Worm (Caenorhabditis elegans) whole organism, late embryonic: Measurements from ENCODE around the gene syf-3.

Experiments used
- K09A11.1 ChIP-seq: sonication (generic microtip); optimal IDR thresholded peaks from 2 replicates; lab custom pipeline; 2017; ENCODE audit warnings: antibody characterized with exemption, mild to moderate bottlenecking, missing genetic modification characterization, missing compliant biosample characterization; ENCODE audit not compliant: insufficient read depth
- Y22D7AL.16 ChIP-seq: sonication (generic microtip); optimal IDR thresholded peaks from 2 replicates; lab custom pipeline; 2016; ENCODE audit warnings: missing genetic modification characterization, missing compliant biosample characterization
- ceh-18 ChIP-seq: sonication (generic microtip); optimal IDR thresholded peaks from 2 replicates; lab custom pipeline; 2016; ENCODE audit warnings: missing genetic modification characterization, missing compliant biosample characterization
- ceh-19 ChIP-seq: fragments of 200-800 bp; sonication (Bioruptor generic); optimal IDR thresholded peaks from 2 replicates; lab custom pipeline; 2018; ENCODE audit warnings: mild to moderate bottlenecking, missing genetic modification characterization, missing compliant biosample characterization
- ceh-2 ChIP-seq: sonication (generic microtip); optimal IDR thresholded peaks from 2 replicates; lab custom pipeline; 2016; ENCODE audit warnings: missing genotype, missing genetic modification characterization, missing compliant biosample characterization
- ceh-30 ChIP-seq: fragments of 150-350 bp; optimal IDR thresholded peaks from 2 replicates; lab custom pipeline; 2014; ENCODE audit warnings: missing biosample characterization, missing genetic modification characterization
- ceh-31 ChIP-seq: sonication (generic microtip); optimal IDR thresholded peaks from 2 replicates; lab custom pipeline; 2016; ENCODE audit warnings: missing genetic modification characterization, missing compliant biosample characterization
- che-1 ChIP-seq: sonication (generic microtip); optimal IDR thresholded peaks from 2 replicates; lab custom pipeline; 2016; ENCODE audit warnings: mild to moderate bottlenecking, missing genetic modification characterization, missing compliant biosample characterization
- ets-4 ChIP-seq: sonication (generic microtip); optimal IDR thresholded peaks from 2 replicates; lab custom pipeline; 2016; ENCODE audit warnings: missing genetic modification characterization, missing compliant biosample characterization
- eyg-1 ChIP-seq: sonication (generic microtip); optimal IDR thresholded peaks from 2 replicates; lab custom pipeline; 2016; ENCODE audit warnings: missing genotype, missing genetic modification characterization, missing compliant biosample characterization
- fkh-6 ChIP-seq: sonication (generic microtip); optimal IDR thresholded peaks from 2 replicates; lab custom pipeline; 2016; ENCODE audit warnings: missing genetic modification characterization, missing compliant biosample characterization
- hlh-13 ChIP-seq: fragments of 200-800 bp; sonication (Bioruptor generic); optimal IDR thresholded peaks from 2 replicates; lab custom pipeline; 2018; ENCODE audit warnings: mild to moderate bottlenecking, missing genetic modification characterization, missing compliant biosample characterization
- hlh-6 ChIP-seq: sonication (generic microtip); optimal IDR thresholded peaks from 2 replicates; lab custom pipeline; 2016; ENCODE audit warnings: missing genotype, missing genetic modification characterization, missing compliant biosample characterization
- hlh-8 ChIP-seq: sonication (generic microtip); optimal IDR thresholded peaks from 2 replicates; lab custom pipeline; 2016; ENCODE audit warnings: missing genotype, missing genetic modification characterization, missing compliant biosample characterization
- mec-3 ChIP-seq: sonication (generic microtip); optimal IDR thresholded peaks from 2 replicates; lab custom pipeline; 2016; ENCODE audit warnings: borderline replicate concordance, missing genetic modification characterization, missing compliant biosample characterization
- nfya-1 ChIP-seq: sonication (generic microtip); optimal IDR thresholded peaks from 2 replicates; lab custom pipeline; 2017; ENCODE audit warnings: missing genetic modification characterization, mild to moderate bottlenecking, missing compliant biosample characterization, antibody characterized with exemption, moderate library complexity
- nhr-11 ChIP-seq: fragments of 150-350 bp; optimal IDR thresholded peaks from 2 replicates; lab custom pipeline; 2014; ENCODE audit warnings: missing biosample characterization, missing genetic modification characterization
- odd-2 ChIP-seq: sonication (generic microtip); optimal IDR thresholded peaks from 2 replicates; lab custom pipeline; 2017; ENCODE audit warnings: antibody characterized with exemption, mild to moderate bottlenecking, missing genetic modification characterization, missing compliant biosample characterization
- pag-3 ChIP-seq: sonication (generic microtip); optimal IDR thresholded peaks from 2 replicates; lab custom pipeline; 2016; ENCODE audit warnings: missing compliant biosample characterization, missing genetic modification characterization, borderline replicate concordance
- pat-9 ChIP-seq: fragments of 200-800 bp; sonication (Bioruptor generic); optimal IDR thresholded peaks from 2 replicates; lab custom pipeline; 2018; ENCODE audit warnings: mild to moderate bottlenecking, missing genetic modification characterization, moderate library complexity, missing compliant biosample characterization
- pax-1 ChIP-seq: fragments of 150-350 bp; optimal IDR thresholded peaks from 2 replicates; lab custom pipeline; 2014; ENCODE audit warnings: missing biosample characterization, missing genetic modification characterization
- pha-2 ChIP-seq: sonication (generic microtip); optimal IDR thresholded peaks from 2 replicates; lab custom pipeline; 2017; ENCODE audit warnings: mild to moderate bottlenecking, missing genetic modification characterization, missing compliant biosample characterization
- pros-1 ChIP-seq: fragments of 150-350 bp; optimal IDR thresholded peaks from 2 replicates; lab custom pipeline; 2014; ENCODE audit warnings: missing biosample characterization, missing genetic modification reagents, missing genetic modification characterization
- sox-2 ChIP-seq: fragments of 200-800 bp; sonication (Bioruptor generic); IDR thresholded peaks from 2 replicates; pipeline ENCODE4 v1.3.6; 2022; ENCODE audit warnings: missing genetic modification reagents, missing genetic modification characterization, missing compliant biosample characterization
- syd-9 ChIP-seq: sonication (generic microtip); optimal IDR thresholded peaks from 2 replicates; lab custom pipeline; 2016; ENCODE audit warnings: mild to moderate bottlenecking, missing genetic modification characterization, moderate library complexity, missing compliant biosample characterization
- unc-42 ChIP-seq: sonication (generic microtip); optimal IDR thresholded peaks from 2 replicates; lab custom pipeline; 2016; ENCODE audit warnings: missing genotype, missing genetic modification characterization, missing compliant biosample characterization
- unc-55 ChIP-seq: sonication (generic microtip); optimal IDR thresholded peaks from 2 replicates; lab custom pipeline; 2017; ENCODE audit warnings: missing biosample characterization, missing genetic modification reagents, missing genetic modification characterization
- zip-5 ChIP-seq: sonication (generic microtip); optimal IDR thresholded peaks from 2 replicates; lab custom pipeline; 2016; ENCODE audit warnings: missing genetic modification characterization, missing compliant biosample characterization
- ztf-16 ChIP-seq: sonication (generic microtip); optimal IDR thresholded peaks from 2 replicates; lab custom pipeline; 2017; ENCODE audit warnings: missing genetic modification characterization, missing compliant biosample characterization

syf-3 gene

DNA sequence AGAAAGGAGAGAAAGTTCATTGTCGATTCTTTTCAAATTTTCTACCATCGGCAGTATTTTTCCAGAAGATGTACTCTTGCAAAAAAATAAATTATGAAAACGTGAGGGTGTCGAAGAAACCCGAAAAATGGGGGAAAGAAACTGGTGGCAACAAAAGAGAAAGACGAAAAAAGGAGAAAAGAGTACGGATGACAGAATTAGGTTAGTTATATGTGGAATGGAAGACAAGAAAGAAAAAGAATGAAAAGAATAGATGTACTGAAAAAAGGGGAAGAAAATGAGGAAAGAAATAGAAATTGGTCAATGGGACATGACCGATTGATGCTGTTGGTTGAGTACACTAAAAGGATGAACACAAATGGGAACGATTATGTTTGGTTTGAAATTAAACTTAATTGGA is 15.8 kb downstream of the syf-3 start:
- TF ChIP-seq pros-1 (tag; lab: Kevin White, UChicago): no peak
- TF ChIP-seq unc-42 (tag; lab: Kevin White, UChicago): peak; percentile 74
- TF ChIP-seq, all 69 proteins: peak for 1

DNA sequence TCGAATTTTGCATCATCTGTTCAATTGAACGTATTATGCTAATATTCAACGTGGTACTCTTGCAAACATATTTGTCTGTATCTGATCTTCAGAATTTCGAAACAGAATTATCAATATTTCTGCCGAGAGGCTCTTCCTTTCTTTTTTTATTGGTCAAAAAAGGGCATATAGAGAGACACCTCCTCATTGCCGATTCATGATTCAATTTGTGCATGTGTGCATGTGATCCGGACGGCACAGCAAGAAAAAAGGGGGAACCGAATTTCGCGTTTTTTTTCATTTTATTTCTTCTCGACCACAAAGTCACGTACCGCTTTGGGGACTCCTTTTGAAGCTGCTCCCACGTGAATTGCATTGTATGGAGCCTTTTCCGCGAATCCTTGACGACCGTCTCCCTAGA is 21.7 kb downstream of the syf-3 start, which contains the start of gene mcp-1:
TSS of gene mcp-1 (plus strand) at position 292 of the 400 bp plus-strand sequence.
- TF ChIP-seq unc-42 (tag; lab: Kevin White, UChicago): peak; percentile 85
- TF ChIP-seq Y22D7AL.16 (tag; lab: Kevin White, UChicago): no peak

DNA sequence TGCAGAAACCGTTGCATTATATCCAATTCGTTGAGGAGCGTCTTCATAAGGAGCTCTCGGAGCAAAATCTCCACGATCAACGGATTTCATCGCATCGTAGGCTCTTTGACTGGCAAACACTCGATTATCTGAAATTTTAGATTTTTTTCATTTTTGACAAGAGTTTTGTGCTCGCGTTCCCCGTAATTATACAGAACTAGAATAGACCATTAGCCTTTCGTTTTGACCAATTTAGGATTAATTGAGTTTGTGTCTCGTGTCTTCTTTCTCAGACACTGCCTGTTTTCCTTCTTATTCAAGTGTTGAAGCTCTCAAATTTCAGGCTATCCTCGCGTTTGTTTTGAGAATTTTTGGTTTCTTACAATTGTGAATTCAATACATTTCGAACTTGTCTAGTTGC is 23.3 kb downstream of the syf-3 start:
- TF ChIP-seq odd-2 (tag; lab: Kevin White, UChicago) (no peak), ceh-19 (GFP tag; lab: Kevin White, UChicago) (no peak), hlh-6 (tag; lab: Kevin White, UChicago) (no peak), ets-4 (tag; lab: Kevin White, UChicago) (no peak), sox-2 (GFP tag; lab: Robert Waterston, UW) (no peak), zip-5 (tag; lab: Kevin White, UChicago) (no peak), unc-42 (tag; lab: Kevin White, UChicago) (peak; percentile 59), ceh-2 (no peak)

DNA sequence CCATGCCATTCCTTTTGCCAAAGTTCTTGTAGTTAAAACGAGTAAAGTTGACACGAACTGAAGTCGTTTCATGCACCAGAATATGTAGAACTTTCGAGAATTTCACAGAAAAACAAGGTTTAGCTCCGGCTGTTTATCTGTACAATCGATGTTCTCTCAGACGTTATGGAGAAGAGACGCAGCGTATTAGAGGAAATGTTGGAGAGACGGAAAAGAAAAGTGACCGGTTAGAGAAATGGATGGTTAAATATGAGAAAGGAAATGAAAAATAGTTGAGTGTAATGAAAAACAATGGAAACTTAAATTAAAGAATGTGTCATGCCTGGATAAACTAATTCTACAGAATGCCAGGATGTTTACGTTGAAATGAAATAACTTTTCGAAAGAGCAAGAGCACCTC is 23.9 kb downstream of the syf-3 start, which contains the start of gene pcm-1:
TSS of gene pcm-1 (minus strand) at position 187 of the 400 bp plus-strand sequence.
- TF ChIP-seq nfya-1 (tag; lab: Kevin White, UChicago): peak; percentile 20
- TF ChIP-seq hlh-13: no peak
- peak; percentile 14 for TF ChIP-seq unc-42 (tag; lab: Kevin White, UChicago)

ce11 chrV:5964658-5965178 is 24.9 kb downstream of the syf-3 start:
- TF ChIP-seq che-1 (tag; lab: Kevin White, UChicago) (no peak), unc-42 (tag; lab: Kevin White, UChicago) (peak; percentile 32), ceh-18 (tag; lab: Kevin White, UChicago) (peak; percentile 8), unc-55 (peak; percentile 43)

DNA sequence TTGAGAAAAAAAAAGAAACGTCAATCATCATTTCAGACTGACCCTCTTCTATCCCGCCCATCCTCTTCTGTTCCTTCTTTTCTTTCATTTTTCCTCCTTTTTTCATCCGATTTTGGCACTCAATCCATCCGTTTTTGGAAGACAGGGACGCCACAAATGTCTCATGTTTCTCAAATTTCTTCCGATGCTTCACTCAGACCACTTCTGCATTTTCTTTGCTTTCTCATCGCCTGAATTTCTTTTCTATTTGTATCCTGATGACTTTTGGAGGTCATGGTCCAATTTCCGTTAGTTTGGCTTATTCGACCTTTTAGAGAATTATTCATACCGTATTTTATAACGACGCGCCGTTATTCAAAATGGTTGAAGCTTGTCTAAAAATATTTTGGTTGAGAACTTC is 32.8 kb downstream of the syf-3 start:
- no peak for TF ChIP-seq pag-3 (tag; lab: Kevin White, UChicago)
- TF ChIP-seq zip-5 (tag; lab: Kevin White, UChicago): no peak
- TF ChIP-seq ceh-30 (tag; lab: Kevin White, UChicago): no peak
- TF ChIP-seq syd-9 (tag; lab: Kevin White, UChicago): no peak
- TF ChIP-seq K09A11.1 (tag; lab: Kevin White, UChicago): no peak
- TF ChIP-seq odd-2 (tag; lab: Kevin White, UChicago): no peak
- TF ChIP-seq nhr-11: no peak
- TF ChIP-seq che-1 (tag; lab: Kevin White, UChicago): no peak
- TF ChIP-seq pax-1 (tag; lab: Kevin White, UChicago): no peak

DNA sequence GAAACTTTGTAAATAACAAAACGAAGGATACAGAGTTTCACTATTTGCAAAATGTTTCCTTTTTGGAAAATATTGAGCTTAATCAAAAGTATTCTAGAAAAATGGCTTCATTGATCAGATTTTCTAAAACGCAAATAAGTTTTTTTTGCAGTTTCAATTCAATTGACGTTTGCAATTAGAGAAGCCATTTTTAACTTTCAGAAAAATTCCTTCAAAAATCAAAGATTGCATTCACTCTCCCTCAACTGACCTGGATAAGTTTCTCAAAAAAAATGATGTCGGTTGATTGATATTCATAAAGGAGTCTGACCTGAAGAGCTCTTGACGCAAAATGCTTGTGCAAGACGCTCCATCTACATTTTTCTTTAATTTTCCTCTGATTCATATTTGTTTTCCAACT is 33.9 kb downstream of the syf-3 start:
- no peak for TF ChIP-seq fkh-6
- TF ChIP-seq hlh-8: no peak
- TF ChIP-seq ztf-16 (tag; lab: Kevin White, UChicago): no peak
- TF ChIP-seq pat-9 (tag; lab: Kevin White, UChicago): no peak
- TF ChIP-seq ceh-31 (tag; lab: Kevin White, UChicago): no peak
- no peak for TF ChIP-seq mec-3 (tag; lab: Kevin White, UChicago)
- no peak for TF ChIP-seq pha-2
- no peak for TF ChIP-seq eyg-1 (tag; lab: Kevin White, UChicago)
- no peak for TF ChIP-seq K09A11.1 (tag; lab: Kevin White, UChicago)
